Fruit fly (Drosophila melanogaster) whole organism: ENCODE measurements around the gene CG13678.

Experiments used
- EcR ChIP-seq, 2 experiments: fragments of >200 bp; optimal IDR thresholded peaks; 2 replicates each; lab custom pipeline; 2017; ENCODE audit warnings: missing biosample characterization in 2 of 2, missing genetic modification characterization in 2 of 2, missing genetic modification reagents in 2 of 2
- pan ChIP-seq: fragments of >200 bp; optimal IDR thresholded peaks from 2 replicates; lab custom pipeline; 2017
- psq ChIP-seq: fragments of >200 bp; optimal IDR thresholded peaks from 2 replicates; lab custom pipeline; 2017
- usp ChIP-seq: fragments of >200 bp; optimal IDR thresholded peaks from 2 replicates; lab custom pipeline; 2017; ENCODE audit warnings: missing biosample characterization, missing genetic modification characterization, mixed read lengths

dm6 chr3L:8221835-8222234, at the start of gene CG13678:
- TF ChIP-seq psq: no peak
- no peak for TF ChIP-seq pan (lab: Kevin White, UChicago)
- no peak for TF ChIP-seq EcR (GFP tag; optimal IDR thresholded peaks at IDR 0.05; lab: Kevin White, UChicago)
- TF ChIP-seq usp (GFP tag; lab: Kevin White, UChicago): no peak
